Worm (Caenorhabditis elegans): ENCODE data around the gene tofu-1.

tofu-1 gene

DNA sequence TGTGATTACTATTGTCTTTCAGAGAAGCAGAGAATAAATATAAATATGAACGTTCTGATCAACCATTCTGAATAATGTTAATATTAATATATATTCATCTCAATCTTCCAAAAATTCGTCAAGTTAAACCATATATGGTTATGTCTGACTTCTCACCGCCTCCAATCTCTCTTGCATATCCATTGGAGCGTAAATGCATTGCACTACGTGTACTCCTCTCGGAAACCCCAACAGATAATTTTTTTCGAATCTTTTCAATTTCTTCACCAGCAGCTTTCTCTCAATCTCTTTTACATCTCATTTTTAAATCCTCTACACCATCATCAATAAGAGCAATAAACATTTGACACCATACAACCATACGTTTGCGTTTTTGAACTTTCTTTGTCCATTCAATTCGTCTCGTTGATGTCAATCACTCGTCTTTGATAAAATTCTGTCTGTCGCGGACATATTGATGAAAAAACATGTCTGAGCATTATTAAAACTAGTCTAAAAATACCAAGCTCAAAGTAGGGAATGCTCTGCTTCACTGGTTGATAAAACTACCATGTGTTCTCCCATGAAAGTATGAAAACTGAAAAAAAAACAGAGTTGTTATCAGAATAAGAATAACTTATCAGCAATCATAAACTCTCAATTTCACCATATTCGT is 22.5 kb downstream of the tofu-1 start (continued):
- TF ChIP-seq jun-1 (tag; optimal IDR thresholded peaks at IDR 0.05) (no peak), lin-35 (GFP tag; optimal IDR thresholded peaks at IDR 0.05) (peak; percentile 30 to 62), lin-15B (tag; optimal IDR thresholded peaks at IDR 0.05) (peak; percentile 50), swsn-7 (tag; optimal IDR thresholded peaks at IDR 0.05) (peak; percentile 47), egl-27 (tag; optimal IDR thresholded peaks at IDR 0.05) (no peak), rnt-1 (tag; optimal IDR thresholded peaks at IDR 0.05) (peak; percentile 71), fkh-8 (tag; optimal IDR thresholded peaks at IDR 0.05) (peak; percentile 22), ceh-82 (tag; optimal IDR thresholded peaks at IDR 0.05) (peak in 1 of 3 experiments; percentile 62), elt-3 (tag; optimal IDR thresholded peaks at IDR 0.05) (peak in 1 of 6 experiments; percentile 11), mab-9 (GFP tag; IDR thresholded peaks at IDR 0.05) (no peak), xbp-1 (tag; optimal IDR thresholded peaks at IDR 0.05) (peak; percentile 56), mef-2 (tag; optimal IDR thresholded peaks at IDR 0.05) (no peak), F16B12.6 (tag; optimal IDR thresholded peaks at IDR 0.05) (peak; percentile 8), ceh-63 (GFP tag; optimal IDR thresholded peaks at IDR 0.05) (no peak), efl-1 (optimal IDR thresholded peaks at IDR 0.05) (peak; percentile 68 to 70), efl-1 (GFP tag; optimal IDR thresholded peaks at IDR 0.05 in 1 of 2) (peak in 1 of 2 experiments; percentile 44), fkh-10 (GFP tag; optimal IDR thresholded peaks at IDR 0.05) (no peak), sox-4 (tag; optimal IDR thresholded peaks at IDR 0.05) (no peak), hlh-17 (GFP tag; optimal IDR thresholded peaks at IDR 0.05; ENCODE audit: borderline replicate concordance) (no peak), nhr-90 (tag; optimal IDR thresholded peaks at IDR 0.05; ENCODE audit: poor library complexity) (no peak), nhr-20 (tag; optimal IDR thresholded peaks at IDR 0.05) (peak; percentile 60), zip-4 (GFP tag; optimal IDR thresholded peaks at IDR 0.05) (no peak), mep-1 (tag; optimal IDR thresholded peaks at IDR 0.05) (peak; percentile 49), mdl-1 (tag; optimal IDR thresholded peaks at IDR 0.05) (peak in 1 of 2 experiments; percentile 1), nhr-77 (tag; optimal IDR thresholded peaks at IDR 0.05) (peak; percentile 31), tbx-2 (tag; optimal IDR thresholded peaks at IDR 0.05) (peak; percentile 41), nhr-12 (tag; optimal IDR thresholded peaks at IDR 0.05) (no peak), egl-13 (tag; optimal IDR thresholded peaks at IDR 0.05) (no peak), tlp-1 (tag; optimal IDR thresholded peaks at IDR 0.05) (no peak), Y116A8C.19 (tag; optimal IDR thresholded peaks at IDR 0.05; ENCODE audit: borderline replicate concordance) (no peak), ztf-4 (tag; optimal IDR thresholded peaks at IDR 0.05) (no peak), fos-1 (tag; optimal IDR thresholded peaks at IDR 0.05) (no peak), sptf-1 (tag; optimal IDR thresholded peaks at IDR 0.05) (no peak), pax-3 (tag; optimal IDR thresholded peaks at IDR 0.05) (no peak), unc-98 (GFP tag; IDR thresholded peaks at IDR 0.05) (no peak), lin-14 (GFP tag; optimal IDR thresholded peaks at IDR 0.05) (peak; percentile 77), alr-1 (tag; optimal IDR thresholded peaks at IDR 0.05; ENCODE audit: borderline replicate concordance) (no peak), unc-86 (tag; optimal IDR thresholded peaks at IDR 0.05) (no peak), nhr-28 (tag; optimal IDR thresholded peaks at IDR 0.05) (no peak), hpl-2 (GFP tag; optimal IDR thresholded peaks at IDR 0.05) (no peak), nhr-237 (tag; optimal IDR thresholded peaks at IDR 0.05) (no peak), grh-1 (GFP tag; IDR thresholded peaks at IDR 0.05) (no peak), ama-1 (optimal IDR thresholded peaks at IDR 0.05) (no peak), sup-37 (GFP tag; optimal IDR thresholded peaks at IDR 0.05) (no peak), unc-130 (tag; optimal IDR thresholded peaks at IDR 0.05) (peak; percentile 48), nhr-76 (tag; optimal IDR thresholded peaks at IDR 0.05) (no peak), C34B4.2 (tag; optimal IDR thresholded peaks at IDR 0.05) (no peak), vab-15 (tag; optimal IDR thresholded peaks at IDR 0.05) (no peak), lir-3 (tag; optimal IDR thresholded peaks at IDR 0.05; ENCODE audit: poor library complexity) (peak; percentile 30), nhr-84 (tag; optimal IDR thresholded peaks at IDR 0.05) (no peak), fkh-4 (tag; optimal IDR thresholded peaks at IDR 0.05; ENCODE audit: borderline replicate concordance) (no peak), aha-1 (tag; optimal IDR thresholded peaks at IDR 0.05) (no peak), nhr-85 (tag) (peak; percentile 33)

Data from whole organism, L1 larva.